Worm (Caenorhabditis elegans) whole organism, young adult: ENCODE data around the gene pyc-1.

Source experiments
- F10E7.11 ChIP-seq: sonication (generic microtip); optimal IDR thresholded peaks from 2 replicates; lab custom pipeline; 2017; ENCODE audit warnings: mild to moderate bottlenecking, missing genetic modification characterization, moderate library complexity, missing compliant biosample characterization
- aptf-3 ChIP-seq: fragments of 200-800 bp; sonication (Bioruptor generic); IDR thresholded peaks from 2 replicates; pipeline ENCODE4 v1.3.6; 2022; ENCODE audit warnings: missing genetic modification characterization, missing compliant biosample characterization
- atf-7 ChIP-seq: sonication (generic microtip); optimal IDR thresholded peaks from 2 replicates; lab custom pipeline; 2017; ENCODE audit warnings: mild to moderate bottlenecking, missing genetic modification characterization, missing compliant biosample characterization
- cebp-1 ChIP-seq, 2 experiments: fragments of 200-800 bp in 1 of 2; sonication (Bioruptor generic) in 1 of 2; sonication (generic microtip) in 1 of 2; IDR thresholded peaks in 1 of 2; optimal IDR thresholded peaks in 1 of 2; 2 replicates each; pipeline versions ENCODE4 v1.3.6 to Lab custom; 2017 to 2022; ENCODE audit warnings: missing compliant biosample characterization in 2 of 2, missing genetic modification characterization in 2 of 2, mild to moderate bottlenecking in 1 of 2, missing genetic modification reagents in 1 of 2, moderate library complexity in 1 of 2
- ceh-58 ChIP-seq: fragments of 200-800 bp; sonication (Bioruptor generic); IDR thresholded peaks from 2 replicates; pipeline ENCODE4 v1.3.6; 2022; ENCODE audit warnings: missing genetic modification characterization, missing compliant biosample characterization
- ceh-79 ChIP-seq: sonication (generic microtip); optimal IDR thresholded peaks from 2 replicates; lab custom pipeline; 2017; ENCODE audit warnings: mild to moderate bottlenecking, missing genetic modification characterization, missing compliant biosample characterization
- egl-44 ChIP-seq: fragments of 200-800 bp; sonication (Bioruptor generic); IDR thresholded peaks from 2 replicates; pipeline ENCODE4 v1.3.6; 2022; ENCODE audit warnings: missing genetic modification reagents, missing genetic modification characterization, missing compliant biosample characterization
- hrde-1 ChIP-seq: sonication (generic microtip); optimal IDR thresholded peaks from 2 replicates; lab custom pipeline; 2016; ENCODE audit warnings: missing genetic modification characterization, mild to moderate bottlenecking, missing compliant biosample characterization, moderate library complexity, missing genotype, missing genetic modification reagents, borderline replicate concordance
- let-526 ChIP-seq: fragments of 200-800 bp; sonication (Bioruptor generic); IDR thresholded peaks from 2 replicates; pipeline ENCODE4 v1.3.6; 2022; ENCODE audit warnings: missing genetic modification reagents, missing genetic modification characterization, missing compliant biosample characterization
- pbrm-1 ChIP-seq: fragments of 200-800 bp; sonication (Bioruptor generic); IDR thresholded peaks from 2 replicates; pipeline ENCODE4 v1.3.6; 2022; ENCODE audit warnings: missing genetic modification reagents, missing genetic modification characterization, missing compliant biosample characterization
- rpc-1 ChIP-seq, 2 experiments: fragments of 150-350 bp in 1 of 2; sonication (generic microtip) in 1 of 2; optimal IDR thresholded peaks; 2 replicates each; lab custom pipeline; 2014 to 2018; ENCODE audit warnings: missing biosample characterization in 1 of 2, missing genetic modification characterization in 1 of 2, missing genetic modification reagents in 1 of 2, missing genotype in 1 of 2
- sea-2 ChIP-seq: fragments of 200-800 bp; sonication (Bioruptor generic); IDR thresholded peaks from 2 replicates; pipeline ENCODE4 v1.3.6; 2022; ENCODE audit warnings: missing genetic modification characterization, missing compliant biosample characterization
- sptf-2 ChIP-seq: fragments of 200-800 bp; sonication (Bioruptor generic); optimal IDR thresholded peaks from 2 replicates; lab custom pipeline; 2018; ENCODE audit warnings: mild to moderate bottlenecking, missing genetic modification characterization, missing compliant biosample characterization
- ztf-22 ChIP-seq: fragments of 200-800 bp; sonication (Bioruptor generic); optimal IDR thresholded peaks from 2 replicates; lab custom pipeline; 2018; ENCODE audit warnings: mild to moderate bottlenecking, missing genetic modification characterization, moderate library complexity, missing compliant biosample characterization

Gene pyc-1

ce11 chrV:11770053-11770517 is 52.2 kb downstream of the pyc-1 start, which contains the start of gene F55A11.4 (continued):
- TF ChIP-seq pbrm-1 (peak; percentile 38; the same call in 1 of the 2 replicates), hrde-1 (peak; percentile 16), rpc-1 (optimal IDR thresholded peaks at IDR 0.05; lab: Kevin White, UChicago) (no peak), rpc-1 (tag; optimal IDR thresholded peaks at IDR 0.05; lab: Kevin White, UChicago) (no peak), ceh-58 (GFP tag; lab: Robert Waterston, UW) (no peak)

ce11 chrV:11769646-11770045 is 52.7 kb downstream of the pyc-1 start:
- TF ChIP-seq ceh-58 (GFP tag; lab: Robert Waterston, UW), result no peak
- no peak for TF ChIP-seq ztf-22
- no peak for TF ChIP-seq aptf-3
- TF ChIP-seq sptf-2, result no peak
- TF ChIP-seq egl-44 (GFP tag; lab: Robert Waterston, UW), result no peak
- no peak for TF ChIP-seq F10E7.11 (tag; lab: Kevin White, UChicago)
- TF ChIP-seq ceh-79 (tag; lab: Kevin White, UChicago), result no peak
- no peak for TF ChIP-seq let-526
- TF ChIP-seq cebp-1 (GFP tag; IDR thresholded peaks at IDR 0.05; lab: Robert Waterston, UW), result no peak
- TF ChIP-seq cebp-1 (tag; optimal IDR thresholded peaks at IDR 0.05; lab: Kevin White, UChicago), result no peak
- TF ChIP-seq atf-7 (tag; lab: Kevin White, UChicago), result no peak
- no peak for TF ChIP-seq sea-2
